Fruit fly (Drosophila melanogaster) whole organism: ENCODE measurements around the gene CG12106.

ENCODE experiments used
- CG8478 ChIP-seq: fragments of >200 bp; optimal IDR thresholded peaks from 2 replicates; lab custom pipeline; 2018; ENCODE audit warnings: inconsistent platforms
- Dll ChIP-seq: fragments of >200 bp; optimal IDR thresholded peaks from 2 replicates; lab custom pipeline; 2017
- EcR ChIP-seq, 2 experiments: fragments of >200 bp; optimal IDR thresholded peaks; 2 replicates each; lab custom pipeline; 2017; ENCODE audit warnings: missing biosample characterization in 2 of 2, missing genetic modification characterization in 2 of 2, missing genetic modification reagents in 2 of 2
- pan ChIP-seq: fragments of >200 bp; optimal IDR thresholded peaks from 2 replicates; lab custom pipeline; 2017
- psq ChIP-seq: fragments of >200 bp; optimal IDR thresholded peaks from 2 replicates; lab custom pipeline; 2017
- usp ChIP-seq: fragments of >200 bp; optimal IDR thresholded peaks from 2 replicates; lab custom pipeline; 2017; ENCODE audit warnings: missing biosample characterization, missing genetic modification characterization, mixed read lengths

Gene CG12106

dm6 chrX:9193604-9194003 lies at the start of gene CG12106:
CG12106 (plus strand) TSS chrX:9193898.
- TF ChIP-seq pan (lab: Kevin White, UChicago) (no peak), CG8478 (lab: Kevin White, UChicago) (no peak), psq (no peak), Dll (lab: Kevin White, UChicago) (no peak), EcR (GFP tag; optimal IDR thresholded peaks at IDR 0.05; lab: Kevin White, UChicago) (no peak), usp (GFP tag; lab: Kevin White, UChicago) (no peak)

- TF ChIP-seq CG8478 (lab: Kevin White, UChicago) (no peak), Dll (lab: Kevin White, UChicago) (no peak), pan (lab: Kevin White, UChicago) (no peak), EcR (GFP tag; optimal IDR thresholded peaks at IDR 0.05; lab: Kevin White, UChicago) (no peak), usp (GFP tag; lab: Kevin White, UChicago) (no peak), psq (no peak)
Observed at dm6 chrX:9148989-9149522, 44.6 kb upstream of the CG12106 start, which contains the start of the genes fh and Bap111. fh (minus strand) TSS chrX:9149071. Bap111 (plus strand) TSS chrX:9149309.

dm6 chrX:9152127-9152598 lies 41.5 kb upstream of the CG12106 start:
- TF ChIP-seq CG8478 (lab: Kevin White, UChicago) (no peak), pan (lab: Kevin White, UChicago) (no peak), usp (GFP tag; lab: Kevin White, UChicago) (no peak), psq (no peak), Dll (lab: Kevin White, UChicago) (no peak), EcR (GFP tag; optimal IDR thresholded peaks at IDR 0.05; lab: Kevin White, UChicago) (no peak)

dm6 chrX:9155134-9155533 lies 38.6 kb upstream of the CG12106 start:
- TF ChIP-seq psq, result no peak
- no peak for TF ChIP-seq usp (GFP tag; lab: Kevin White, UChicago)
- TF ChIP-seq pan (lab: Kevin White, UChicago), result no peak
- TF ChIP-seq CG8478 (lab: Kevin White, UChicago), result no peak
- TF ChIP-seq Dll (lab: Kevin White, UChicago), result no peak
- TF ChIP-seq EcR (GFP tag; optimal IDR thresholded peaks at IDR 0.05; lab: Kevin White, UChicago), result no peak

dm6 chrX:9155715-9156387 lies 37.8 kb upstream of the CG12106 start:
- TF ChIP-seq CG8478 (lab: Kevin White, UChicago) (peak; percentile 43), usp (GFP tag; lab: Kevin White, UChicago) (no peak), Dll (lab: Kevin White, UChicago) (peak; percentile 41), EcR (GFP tag; optimal IDR thresholded peaks at IDR 0.05; lab: Kevin White, UChicago) (no peak), psq (no peak), pan (lab: Kevin White, UChicago) (no peak)

- no peak for TF ChIP-seq usp (GFP tag; lab: Kevin White, UChicago)
- TF ChIP-seq CG8478 (lab: Kevin White, UChicago), result no peak
- TF ChIP-seq pan (lab: Kevin White, UChicago), result no peak
- TF ChIP-seq psq, result no peak
- no peak for TF ChIP-seq Dll (lab: Kevin White, UChicago)
- TF ChIP-seq EcR (GFP tag; optimal IDR thresholded peaks at IDR 0.05; lab: Kevin White, UChicago), result no peak
Observed at dm6 chrX:9156388-9156823, 37.3 kb upstream of the CG12106 start, which contains the start of gene His3.3B. His3.3B (minus strand) TSS chrX:9156669.

- TF ChIP-seq EcR (GFP tag; optimal IDR thresholded peaks at IDR 0.05; lab: Kevin White, UChicago), result no peak
- no peak for TF ChIP-seq Dll (lab: Kevin White, UChicago)
- no peak for TF ChIP-seq CG8478 (lab: Kevin White, UChicago)
- TF ChIP-seq pan (lab: Kevin White, UChicago), result no peak
- no peak for TF ChIP-seq psq
- TF ChIP-seq usp (GFP tag; lab: Kevin White, UChicago), result no peak
Observed at dm6 chrX:9158366-9158765, 35.3 kb upstream of the CG12106 start, which contains the start of the genes Ost48 and Dlip1. Ost48 (minus strand) TSS chrX:9158515. Dlip1 (plus strand) TSS chrX:9158622.

dm6 chrX:9159736-9160135 lies 34.0 kb upstream of the CG12106 start, which contains the start of gene NdufA3:
NdufA3 (minus strand) TSS chrX:9160052.
- TF ChIP-seq pan (lab: Kevin White, UChicago) (no peak), CG8478 (lab: Kevin White, UChicago) (no peak), EcR (GFP tag; optimal IDR thresholded peaks at IDR 0.05; lab: Kevin White, UChicago) (no peak), usp (GFP tag; lab: Kevin White, UChicago) (no peak), Dll (lab: Kevin White, UChicago) (no peak), psq (no peak)

dm6 chrX:9161912-9162311 lies 31.8 kb upstream of the CG12106 start, which contains the start of the genes Zpr1 and CG44532:
Zpr1 (minus strand) TSS chrX:9162090.
CG44532 (plus strand) TSS chrX:9162092.
- TF ChIP-seq pan (lab: Kevin White, UChicago) (no peak), EcR (GFP tag; optimal IDR thresholded peaks at IDR 0.05; lab: Kevin White, UChicago) (no peak), Dll (lab: Kevin White, UChicago) (no peak)

dm6 chrX:9163110-9163509 lies 30.6 kb upstream of the CG12106 start, which contains the start of gene mei-P26:
mei-P26 (plus strand) TSS chrX:9163255.
- TF ChIP-seq CG8478 (lab: Kevin White, UChicago), result no peak
- TF ChIP-seq EcR (GFP tag; optimal IDR thresholded peaks at IDR 0.05; lab: Kevin White, UChicago), result no peak
- TF ChIP-seq usp (GFP tag; lab: Kevin White, UChicago), result no peak
- TF ChIP-seq Dll (lab: Kevin White, UChicago), result no peak
- no peak for TF ChIP-seq pan (lab: Kevin White, UChicago)
- no peak for TF ChIP-seq psq
